Worm (Caenorhabditis elegans) whole organism, L4/young adult: ENCODE data around the gene F47F2.3.

Experiments
- W03F9.2 ChIP-seq: fragments of 150-350 bp; optimal IDR thresholded peaks from 2 replicates; lab custom pipeline; 2014; ENCODE audit warnings: missing biosample characterization, missing genetic modification characterization
- dao-5 ChIP-seq: sonication (generic microtip); optimal IDR thresholded peaks from 2 replicates; lab custom pipeline; 2016; ENCODE audit warnings: missing genotype, missing genetic modification characterization, moderate library complexity, missing compliant biosample characterization

ce11 chrX:3901389-3901788 lies 5.9 kb upstream of the F47F2.3 start:
- TF ChIP-seq W03F9.2 (tag; lab: Kevin White, UChicago), result no peak
- TF ChIP-seq dao-5 (tag; lab: Kevin White, UChicago), result no peak
